Worm (Caenorhabditis elegans) whole organism, L1 larva: ENCODE data around the gene ncam-1.

Experiments used
- elt-3 ChIP-seq, 6 experiments: fragments of 150-350 bp in 1 of 6; sonication (generic microtip); optimal IDR thresholded peaks; 2 replicates each; lab custom pipeline; 2017 to 2018; ENCODE audit warnings: missing biosample characterization in 6 of 6, missing genetic modification characterization in 6 of 6, inconsistent platforms in 1 of 6
- hlh-17 ChIP-seq: fragments of 200-800 bp; sonication (Bioruptor generic); optimal IDR thresholded peaks from 2 replicates; lab custom pipeline; 2018; ENCODE audit warnings: missing genetic modification characterization, mild to moderate bottlenecking, missing compliant biosample characterization, moderate library complexity, borderline replicate concordance
- lsy-2 ChIP-seq, 2 experiments: fragments of 150-350 bp; optimal IDR thresholded peaks; 2 replicates each; lab custom pipeline; 2014; ENCODE audit warnings: missing biosample characterization in 2 of 2, missing genetic modification characterization in 2 of 2
- mdl-1 ChIP-seq, 2 experiments: fragments of 150-350 bp; optimal IDR thresholded peaks; 2 replicates each; lab custom pipeline; 2014 to 2017; ENCODE audit warnings: missing biosample characterization in 2 of 2, missing genetic modification characterization in 2 of 2, inconsistent platforms in 1 of 2
- nhr-19 ChIP-seq: fragments of 200-800 bp; sonication (Bioruptor generic); conservative IDR thresholded peaks from 2 replicates; pipeline ENCODE4 v1.3.6; 2022; ENCODE audit warnings: missing genetic modification characterization, missing compliant biosample characterization
- nhr-20 ChIP-seq: sonication (generic microtip); optimal IDR thresholded peaks from 2 replicates; lab custom pipeline; 2016; ENCODE audit warnings: mild to moderate bottlenecking, missing genetic modification characterization, missing compliant biosample characterization
- pqm-1 ChIP-seq: sonication (generic microtip); optimal IDR thresholded peaks from 3 replicates; lab custom pipeline; 2017; ENCODE audit warnings: missing biosample characterization, missing genetic modification characterization
- unc-62 ChIP-seq: fragments of 150-350 bp; optimal IDR thresholded peaks from 2 replicates; lab custom pipeline; 2014; ENCODE audit warnings: missing biosample characterization, missing genetic modification reagents, missing genetic modification characterization

DNA sequence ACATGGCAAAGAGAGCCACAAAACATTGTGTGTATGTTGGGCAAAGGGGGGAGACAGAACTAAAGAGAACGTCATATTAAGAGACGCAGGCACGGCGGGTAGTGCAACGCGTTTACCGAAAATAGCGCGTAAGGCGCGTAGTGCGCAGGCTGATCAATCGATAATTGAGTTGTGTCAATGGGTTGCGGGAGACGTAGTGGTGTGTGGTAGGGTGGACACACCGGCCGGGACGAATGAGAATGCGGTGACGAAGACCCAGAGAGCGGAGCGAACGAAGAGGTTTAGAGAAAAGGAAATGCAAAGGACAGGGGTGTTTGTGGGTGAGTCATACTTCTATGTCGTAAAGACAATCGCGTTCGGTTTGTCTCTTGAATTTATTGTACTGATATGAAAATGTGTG, 36.0 kb downstream of the ncam-1 start:
- TF ChIP-seq elt-3 (tag; optimal IDR thresholded peaks at IDR 0.05; lab: Kevin White, UChicago) = peak in 1 of 6 experiments; percentile 9
- TF ChIP-seq hlh-17 = no peak
- peak; percentile 70 for TF ChIP-seq nhr-20 (tag; lab: Kevin White, UChicago)
- TF ChIP-seq unc-62 (GFP tag; lab: Kevin White, UChicago) = no peak
- TF ChIP-seq pqm-1 (tag; lab: Kevin White, UChicago) = no peak
- TF ChIP-seq lsy-2 (tag; optimal IDR thresholded peaks at IDR 0.05; lab: Kevin White, UChicago) = peak; percentile 60 to 61
- peak; percentile 61 for TF ChIP-seq nhr-19 (GFP tag; lab: Robert Waterston, UW)
- peak in 1 of 2 experiments; percentile 48 for TF ChIP-seq mdl-1 (tag; optimal IDR thresholded peaks at IDR 0.05; lab: Kevin White, UChicago)
